Worm (Caenorhabditis elegans): ENCODE data around the gene cct-1.

The cct-1 gene

DNA sequence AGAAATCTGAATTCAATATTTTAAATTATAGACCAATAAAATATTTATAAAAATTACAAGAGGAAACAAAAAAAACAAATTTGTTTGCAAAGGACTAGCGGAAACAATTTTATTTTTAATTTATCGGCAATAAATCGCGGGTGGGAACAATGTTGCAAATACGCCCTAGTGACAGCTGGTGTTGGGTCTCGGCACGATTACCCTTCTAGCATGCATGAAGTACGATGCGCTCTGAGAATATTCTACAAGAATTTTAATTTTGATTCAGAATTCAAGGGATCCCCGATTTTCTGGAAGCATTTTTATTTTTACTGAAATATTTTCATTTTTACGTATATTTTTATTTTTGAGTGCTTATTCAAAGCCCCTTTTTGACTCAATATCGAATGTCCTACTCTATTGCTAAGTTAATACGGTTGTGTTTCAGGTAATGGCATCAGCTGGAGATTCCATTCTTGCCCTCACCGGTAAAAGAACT lies at the start of gene cct-1, which contains the start of gene mig-5 (continued):
- TF ChIP-seq cebp-1 (GFP tag; IDR thresholded peaks at IDR 0.05): peak; percentile 52; the same call in 1 of the 2 replicates
- TF ChIP-seq cebp-1 (tag; optimal IDR thresholded peaks at IDR 0.05): no peak
- peak; percentile 72 for TF ChIP-seq tbp1 (GFP tag; optimal IDR thresholded peaks at IDR 0.05)
- TF ChIP-seq rec-8 (tag; optimal IDR thresholded peaks at IDR 0.05): no peak
- peak; percentile 87 for TF ChIP-seq ceh-91 (GFP tag; IDR thresholded peaks at IDR 0.05)
- TF ChIP-seq madf-8 (GFP tag; conservative IDR thresholded peaks at IDR 0.05): peak; percentile 71
- TF ChIP-seq ztf-25 (GFP tag; IDR thresholded peaks at IDR 0.05): no peak
- TF ChIP-seq snpc-1.3 (tag; optimal IDR thresholded peaks at IDR 0.05; ENCODE audit: insufficient read depth): peak; percentile 62
- no peak for TF ChIP-seq aptf-2 (GFP tag; conservative IDR thresholded peaks at IDR 0.05)
- TF ChIP-seq aptf-3 (GFP tag; IDR thresholded peaks at IDR 0.05): no peak
- 0 out of 2 replicates have a peak, but pooled peaks have one; percentile 22 for TF ChIP-seq B0019.2 (GFP tag; conservative IDR thresholded peaks at IDR 0.05)
- peak; percentile 64; the same call in 1 of the 2 replicates for TF ChIP-seq let-526 (GFP tag; IDR thresholded peaks at IDR 0.05)
- no peak for TF ChIP-seq F52B5.7 (tag; optimal IDR thresholded peaks at IDR 0.05)
- no peak for TF ChIP-seq nhr-120 (GFP tag; IDR thresholded peaks at IDR 0.05)
- no peak for TF ChIP-seq bed-1 (GFP tag; IDR thresholded peaks at IDR 0.05)
- TF ChIP-seq ekl-4 (GFP tag; IDR thresholded peaks at IDR 0.05): peak; percentile 91
- TF ChIP-seq akir-1 (GFP tag; optimal IDR thresholded peaks at IDR 0.05): no peak
- TF ChIP-seq unc-62 (GFP tag; optimal IDR thresholded peaks at IDR 0.05): no peak
- TF ChIP-seq zim-3 (tag; optimal IDR thresholded peaks at IDR 0.05): no peak
- no peak for TF ChIP-seq dpff-1 (tag; optimal IDR thresholded peaks at IDR 0.05)
- TF ChIP-seq F39B2.1 (GFP tag; IDR thresholded peaks at IDR 0.05): no peak
- peak; percentile 70 for TF ChIP-seq F49E8.2 (tag; optimal IDR thresholded peaks at IDR 0.05; ENCODE audit: insufficient read depth)
- no peak for TF ChIP-seq lsy-27 (tag; optimal IDR thresholded peaks at IDR 0.05; ENCODE audit: borderline replicate concordance, insufficient read depth)
- TF ChIP-seq mes-4 (tag; optimal IDR thresholded peaks at IDR 0.05): no peak
- TF ChIP-seq hsf-1 (GFP tag; IDR thresholded peaks at IDR 0.05): peak; percentile 90
- TF ChIP-seq B0336.3 (GFP tag; IDR thresholded peaks at IDR 0.05): peak; percentile 79
- no peak for TF ChIP-seq nhr-179 (tag; optimal IDR thresholded peaks at IDR 0.05)
- peak; percentile 84 for TF ChIP-seq repo-1 (tag; optimal IDR thresholded peaks at IDR 0.05)
- TF ChIP-seq madf-6 (GFP tag; IDR thresholded peaks at IDR 0.05): peak; percentile 85
- TF ChIP-seq nfyb-1 (GFP tag; IDR thresholded peaks at IDR 0.05): peak; percentile 96

DNA sequence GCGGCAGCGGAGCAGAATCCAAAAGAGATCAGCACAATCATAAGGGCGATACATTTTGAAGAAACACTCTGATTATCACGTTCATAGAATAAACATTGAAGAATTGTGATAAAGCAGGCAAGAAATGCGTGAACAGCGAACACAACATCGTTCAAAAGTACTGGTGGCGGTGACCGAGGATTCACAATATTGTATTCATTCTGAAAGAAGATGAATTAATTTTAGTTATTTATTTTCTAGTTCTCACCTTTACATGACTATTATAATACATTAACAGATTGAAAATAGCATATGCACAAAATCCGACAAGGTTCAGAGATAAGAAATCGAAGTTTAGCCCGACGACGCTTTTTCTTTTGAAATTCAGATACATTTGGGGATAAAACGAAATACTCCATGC lies 49.3 kb upstream of the cct-1 start:
- no peak for TF ChIP-seq attf-5 (GFP tag; optimal IDR thresholded peaks at IDR 0.05)
- TF ChIP-seq nhr-80 (tag; optimal IDR thresholded peaks at IDR 0.05): no peak
- peak; percentile 16 for TF ChIP-seq repo-1 (tag; optimal IDR thresholded peaks at IDR 0.05)

DNA sequence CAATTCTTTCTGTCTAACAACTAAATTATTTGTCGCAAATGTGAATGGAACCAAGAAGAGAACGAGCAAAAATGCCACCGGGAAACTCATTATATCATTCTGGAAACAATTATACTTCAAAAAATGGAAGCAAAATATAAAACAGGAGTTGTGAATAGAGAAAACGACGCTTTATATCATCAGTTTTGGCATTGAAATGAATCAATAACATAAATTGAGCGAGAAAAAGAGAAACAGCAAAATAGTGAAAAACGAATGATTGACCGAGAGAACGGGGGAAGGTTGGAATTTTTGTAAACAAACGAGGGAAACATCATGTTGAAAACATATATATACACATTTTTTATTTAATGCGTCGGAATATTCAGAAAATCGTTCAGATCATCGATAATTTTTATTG lies 48.4 kb upstream of the cct-1 start, which contains the start of gene ctns-1:
ctns-1 (minus strand) TSS at position 101 of the 400 bp plus-strand sequence.
- TF ChIP-seq F23B12.7 (tag; optimal IDR thresholded peaks at IDR 0.05; ENCODE audit: insufficient read depth): no peak
- TF ChIP-seq hrde-1 (tag; optimal IDR thresholded peaks at IDR 0.05; ENCODE audit: borderline replicate concordance): no peak
- no peak for TF ChIP-seq cebp-2 (GFP tag; IDR thresholded peaks at IDR 0.05)
- TF ChIP-seq Y95B8A.8 (GFP tag; IDR thresholded peaks at IDR 0.05): no peak
- TF ChIP-seq sea-2 (GFP tag; IDR thresholded peaks at IDR 0.05): no peak
- no peak for TF ChIP-seq B0261.1 (tag; optimal IDR thresholded peaks at IDR 0.05)
- no peak for TF ChIP-seq let-607 (tag; optimal IDR thresholded peaks at IDR 0.05)
- no peak for TF ChIP-seq ztf-18 (tag; optimal IDR thresholded peaks at IDR 0.05)
- TF ChIP-seq efl-1 (GFP tag; optimal IDR thresholded peaks at IDR 0.05): no peak

Data from whole organism, young adult.